Fruit fly (Drosophila melanogaster): Measurements from ENCODE around the gene CG31142.

Gene CG31142

DNA sequence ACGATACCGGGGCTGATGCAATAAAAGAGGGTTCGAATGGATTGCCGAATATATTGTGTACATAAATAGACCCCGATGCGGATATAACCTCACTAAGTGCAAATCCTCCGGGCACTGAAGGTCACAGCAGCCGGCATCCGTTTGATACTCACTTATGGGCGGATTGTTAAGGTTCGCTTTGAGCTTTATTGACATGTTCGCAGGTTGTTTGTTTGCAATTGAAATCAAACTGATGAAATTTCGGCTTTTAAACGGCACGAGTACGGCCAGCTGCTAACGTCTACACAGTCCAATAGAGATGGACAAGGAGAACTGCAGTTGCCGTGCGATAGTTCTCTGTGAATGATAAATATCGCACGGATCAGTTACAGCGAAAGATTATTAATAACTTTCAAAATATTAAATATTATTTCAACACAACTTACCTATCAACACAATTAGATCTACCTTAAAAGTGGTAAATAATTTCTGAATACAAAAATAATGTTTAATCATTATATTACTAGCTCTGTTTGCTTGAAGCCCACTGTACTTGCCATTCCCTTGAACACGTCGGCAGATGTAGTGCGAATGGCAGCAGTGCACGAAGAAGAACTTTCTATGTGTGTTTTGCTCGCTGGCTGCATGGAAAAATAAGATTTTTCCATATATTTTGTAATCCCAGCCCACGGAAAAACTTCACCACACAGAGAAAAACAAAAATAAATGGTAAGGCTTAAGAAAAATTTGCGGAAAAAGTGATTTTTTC, 29.2 kb downstream of the CG31142 start, which contains the start of the genes GluProRS and AP-1sigma:
GluProRS (minus strand) TSS at position 301 of the 748 bp plus-strand sequence.
AP-1sigma (plus strand) TSS at position 561 of the 748 bp plus-strand sequence.
- no peak for TF ChIP-seq D1 (tag; optimal IDR thresholded peaks at IDR 0.05)
- TF ChIP-seq Ets98B (GFP tag; IDR thresholded peaks at IDR 0.05) = peak; percentile 93
- peak; percentile 23 for TF ChIP-seq gl (tag; optimal IDR thresholded peaks at IDR 0.05)
- TF ChIP-seq CG14655 (GFP tag; optimal IDR thresholded peaks at IDR 0.05) = no peak
- TF ChIP-seq Pif1B (GFP tag; optimal IDR thresholded peaks at IDR 0.05) = peak; percentile 81
- peak; percentile 77 for TF ChIP-seq CG34367 (tag; optimal IDR thresholded peaks at IDR 0.05)
- peak; percentile 86 for TF ChIP-seq fd96Ca (GFP tag; IDR thresholded peaks at IDR 0.05)
- peak; percentile 86 for TF ChIP-seq CG8159 (tag; optimal IDR thresholded peaks at IDR 0.05)
- TF ChIP-seq CG9948 (tag; optimal IDR thresholded peaks at IDR 0.05) = peak; percentile 82
- TF ChIP-seq rn (GFP tag; IDR thresholded peaks at IDR 0.05) = peak; percentile 91
- TF ChIP-seq CG8301 (tag; optimal IDR thresholded peaks at IDR 0.05) = peak; percentile 79
- peak; percentile 75 for TF ChIP-seq Snoo (tag; optimal IDR thresholded peaks at IDR 0.05)
- TF ChIP-seq CG10348 (GFP tag; IDR thresholded peaks at IDR 0.05) = peak; percentile 89
- peak; percentile 83 for TF ChIP-seq CG15710 (tag; optimal IDR thresholded peaks at IDR 0.05)
- TF ChIP-seq CG13204 (GFP tag; optimal IDR thresholded peaks at IDR 0.05) = no peak
- TF ChIP-seq Pif1A (GFP tag; optimal IDR thresholded peaks at IDR 0.05) = peak; percentile 81
- peak; percentile 94 for TF ChIP-seq CG12605 (GFP tag; IDR thresholded peaks at IDR 0.05)
- no peak for TF ChIP-seq EcR (GFP tag; optimal IDR thresholded peaks at IDR 0.05)
- peak; percentile 85 for TF ChIP-seq CG17806 (tag; optimal IDR thresholded peaks at IDR 0.05)
- peak; percentile 97 for TF ChIP-seq CG4496 (GFP tag; IDR thresholded peaks at IDR 0.05)
- peak; percentile 91 for TF ChIP-seq CG32121 (GFP tag; IDR thresholded peaks at IDR 0.05)

DNA sequence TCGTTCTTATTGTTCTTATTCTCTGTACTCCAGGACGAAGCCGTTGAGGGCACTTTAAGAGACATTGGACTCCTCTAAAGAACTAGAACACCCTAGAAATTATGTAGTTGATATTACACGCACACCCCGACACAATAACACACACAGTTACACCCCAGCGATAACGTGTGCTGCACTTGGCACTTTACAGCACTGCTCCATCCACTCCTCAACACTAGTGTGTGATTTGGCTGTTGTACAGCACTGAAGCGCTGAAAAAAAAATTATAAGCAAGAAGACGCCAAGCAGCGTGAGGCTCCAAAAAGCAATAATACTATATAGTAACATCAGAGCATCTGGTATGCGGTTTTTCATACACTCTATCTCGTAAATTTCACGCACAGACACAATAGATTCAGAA, 31.8 kb downstream of the CG31142 start:
- TF ChIP-seq fd96Ca (GFP tag; IDR thresholded peaks at IDR 0.05) = no peak
- no peak for TF ChIP-seq CG10348 (GFP tag; IDR thresholded peaks at IDR 0.05)
- no peak for TF ChIP-seq CG32121 (GFP tag; IDR thresholded peaks at IDR 0.05)
- no peak for TF ChIP-seq CG4496 (GFP tag; IDR thresholded peaks at IDR 0.05)
- no peak for TF ChIP-seq Pif1B (GFP tag; optimal IDR thresholded peaks at IDR 0.05)
- no peak for TF ChIP-seq CG8159 (tag; optimal IDR thresholded peaks at IDR 0.05)
- TF ChIP-seq CG9948 (tag; optimal IDR thresholded peaks at IDR 0.05) = no peak
- no peak for TF ChIP-seq Ets98B (GFP tag; IDR thresholded peaks at IDR 0.05)
- no peak for TF ChIP-seq CG17806 (tag; optimal IDR thresholded peaks at IDR 0.05)
- no peak for TF ChIP-seq CG8301 (tag; optimal IDR thresholded peaks at IDR 0.05)
- no peak for TF ChIP-seq rn (GFP tag; IDR thresholded peaks at IDR 0.05)

dm6 chr3R:23962781-23963222, 33.8 kb downstream of the CG31142 start, which contains the start of gene CG31140:
Gene CG31140 (plus strand): TSS chr3R:23963180.
- TF ChIP-seq CG9948 (tag; optimal IDR thresholded peaks at IDR 0.05) (no peak), gl (tag; optimal IDR thresholded peaks at IDR 0.05) (no peak), CG4496 (GFP tag; IDR thresholded peaks at IDR 0.05) (peak; percentile 81), CG8301 (tag; optimal IDR thresholded peaks at IDR 0.05) (no peak), CG8159 (tag; optimal IDR thresholded peaks at IDR 0.05) (no peak), CG32121 (GFP tag; IDR thresholded peaks at IDR 0.05) (peak; percentile 45; the same call in 1 of the 2 replicates), EcR (GFP tag; optimal IDR thresholded peaks at IDR 0.05) (no peak), D1 (tag; optimal IDR thresholded peaks at IDR 0.05) (no peak), CG10348 (GFP tag; IDR thresholded peaks at IDR 0.05) (no peak), fd96Ca (GFP tag; IDR thresholded peaks at IDR 0.05) (0 out of 3 replicates have a peak, but pooled peaks have one; percentile 57), CG13204 (GFP tag; optimal IDR thresholded peaks at IDR 0.05) (peak; percentile 95), CG14655 (GFP tag; optimal IDR thresholded peaks at IDR 0.05) (peak; percentile 32), Ets98B (GFP tag; IDR thresholded peaks at IDR 0.05) (peak; percentile 63; the same call in 1 of the 2 replicates), Pif1B (GFP tag; optimal IDR thresholded peaks at IDR 0.05) (peak; percentile 49), CG12605 (GFP tag; IDR thresholded peaks at IDR 0.05) (peak; percentile 63; the same call in 1 of the 2 replicates)

dm6 chr3R:23964913-23965718, 36.1 kb downstream of the CG31142 start:
- TF ChIP-seq Pif1B (GFP tag; optimal IDR thresholded peaks at IDR 0.05) (no peak), Ets98B (GFP tag; IDR thresholded peaks at IDR 0.05) (0 out of 2 replicates have a peak, but pooled peaks have one; percentile 10), CG14655 (GFP tag; optimal IDR thresholded peaks at IDR 0.05) (no peak), CG13204 (GFP tag; optimal IDR thresholded peaks at IDR 0.05) (no peak), Pif1A (GFP tag; optimal IDR thresholded peaks at IDR 0.05) (no peak)

DNA sequence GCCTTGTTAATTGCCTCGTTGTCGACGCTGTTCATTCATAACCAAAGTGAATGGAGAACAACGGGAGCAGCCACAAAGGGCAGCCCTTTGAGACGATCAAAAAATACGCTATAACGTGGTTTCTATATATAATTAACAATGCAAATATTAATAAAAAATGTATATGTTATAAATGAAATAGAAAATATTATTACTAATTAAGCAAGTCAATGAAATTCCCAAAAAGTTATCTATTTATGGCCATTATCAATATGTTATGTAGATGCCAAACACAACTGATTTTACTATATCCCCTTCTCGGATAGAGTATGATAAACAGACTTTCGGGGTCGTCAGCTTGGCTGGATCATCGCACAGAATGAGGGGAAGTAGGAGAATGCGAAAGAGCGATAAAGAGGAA, 40.4 kb downstream of the CG31142 start:
- TF ChIP-seq CG4496 (GFP tag; IDR thresholded peaks at IDR 0.05) = no peak
- peak; percentile 69 for TF ChIP-seq EcR (GFP tag; optimal IDR thresholded peaks at IDR 0.05)
- TF ChIP-seq CG32121 (GFP tag; IDR thresholded peaks at IDR 0.05) = no peak

DNA sequence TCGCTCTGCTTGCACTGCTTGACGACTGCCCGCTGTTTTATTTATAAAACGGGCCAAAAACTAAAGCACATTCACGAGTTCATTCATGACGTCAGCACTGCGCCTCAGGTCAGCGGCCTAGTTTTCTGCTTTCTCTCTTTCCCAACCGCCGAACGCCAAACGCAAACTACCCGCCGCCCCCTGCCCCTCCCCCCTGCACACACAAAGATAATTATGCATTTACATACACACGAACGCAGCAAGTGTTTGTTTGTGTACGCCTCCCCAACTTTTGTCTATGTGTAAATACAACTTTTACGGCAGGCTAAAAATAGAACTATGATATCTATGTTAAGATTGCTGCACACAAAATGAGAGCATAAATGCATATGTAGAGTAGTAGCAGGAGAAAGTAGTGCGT, 42.2 kb downstream of the CG31142 start:
- TF ChIP-seq CG32121 (GFP tag; IDR thresholded peaks at IDR 0.05) (0 out of 2 replicates have a peak, but pooled peaks have one; percentile 22), CG4496 (GFP tag; IDR thresholded peaks at IDR 0.05) (peak; percentile 10; the same call in 1 of the 3 replicates), gl (tag; optimal IDR thresholded peaks at IDR 0.05) (no peak), CG9948 (tag; optimal IDR thresholded peaks at IDR 0.05) (no peak)

Data from whole organism, pupa.